Fruit fly (Drosophila melanogaster): ENCODE measurements around the gene CG2652.

dm6 chrX:2681601-2682000 lies 1.1 kb downstream of the CG2652 start, which contains the start of gene HLH3B:
- TF ChIP-seq psq (optimal IDR thresholded peaks at IDR 0.05) (no peak), pan (optimal IDR thresholded peaks at IDR 0.05) (no peak), CG8478 (optimal IDR thresholded peaks at IDR 0.05) (no peak), Dll (optimal IDR thresholded peaks at IDR 0.05) (no peak)
